Worm (Caenorhabditis elegans) whole organism, L1 larva: ENCODE results near the gene clec-52.

Experiments used
- aha-1 ChIP-seq: fragments of 150-350 bp; optimal IDR thresholded peaks from 2 replicates; lab custom pipeline; 2014; ENCODE audit warnings: missing biosample characterization, missing genetic modification characterization
- fkh-10 ChIP-seq: sonication (generic microtip); optimal IDR thresholded peaks from 2 replicates; lab custom pipeline; 2017; ENCODE audit warnings: missing biosample characterization, missing genetic modification reagents, missing genetic modification characterization
- mep-1 ChIP-seq: fragments of 150-350 bp; optimal IDR thresholded peaks from 2 replicates; lab custom pipeline; 2014; ENCODE audit warnings: missing biosample characterization, missing genetic modification characterization
- sptf-1 ChIP-seq: fragments of 150-350 bp; optimal IDR thresholded peaks from 2 replicates; lab custom pipeline; 2014; ENCODE audit warnings: missing biosample characterization, missing genetic modification characterization

DNA sequence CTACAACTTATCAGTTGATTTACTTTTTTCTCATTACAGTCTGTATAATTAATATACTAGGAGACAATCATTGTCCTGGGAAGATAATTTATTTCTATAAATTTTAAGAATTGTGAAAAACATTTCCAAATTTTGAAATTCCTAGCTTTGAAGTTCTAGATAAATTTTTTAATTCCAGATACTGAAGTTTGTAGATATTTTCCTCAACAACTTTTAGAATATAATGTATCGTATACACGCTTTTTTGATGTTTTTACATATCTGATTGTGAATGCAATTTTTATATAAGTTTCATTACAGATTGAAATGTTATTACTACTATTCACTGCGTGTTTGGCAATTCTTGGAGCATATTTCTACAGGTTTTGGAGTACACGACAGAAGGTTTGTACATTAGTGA, 16.4 kb downstream of the clec-52 start, which contains the start of gene faah-2:
- TF ChIP-seq fkh-10 (GFP tag; lab: Kevin White, UChicago) = no peak
- no peak for TF ChIP-seq aha-1 (tag; lab: Kevin White, UChicago)
- TF ChIP-seq sptf-1 = no peak
- no peak for TF ChIP-seq mep-1 (tag; lab: Kevin White, UChicago)
